Fruit fly (Drosophila melanogaster) whole organism, wandering third instar larva: ENCODE measurements around the gene nSyb.

Source experiments
- Abd-B ChIP-seq: fragments of >200 bp; optimal IDR thresholded peaks from 2 replicates; lab custom pipeline; 2017; ENCODE audit warnings: missing biosample characterization, missing genetic modification characterization
- CG9705 ChIP-seq: fragments of 200-800 bp; sonication (Bioruptor generic); optimal IDR thresholded peaks from 2 replicates; lab custom pipeline; 2018; ENCODE audit warnings: missing biosample characterization, mild to moderate bottlenecking, missing genetic modification characterization
- Dfd ChIP-seq: fragments of >200 bp; optimal IDR thresholded peaks from 2 replicates; lab custom pipeline; 2017; ENCODE audit warnings: missing biosample characterization, missing genetic modification characterization
- Dif ChIP-seq: fragments of 200-275, 200-300 bp; sonication (Bioruptor generic); optimal IDR thresholded peaks from 2 replicates; lab custom pipeline; 2018; ENCODE audit warnings: missing biosample characterization, missing genetic modification characterization; ENCODE audit not compliant: partially characterized antibody
- GATAd ChIP-seq: sonication (Bioruptor generic); optimal IDR thresholded peaks from 2 replicates; lab custom pipeline; 2016; ENCODE audit warnings: missing biosample characterization, missing genetic modification characterization
- HLH106 ChIP-seq: fragments of 200-800 bp; optimal IDR thresholded peaks from 3 replicates; lab custom pipeline; 2019; ENCODE audit warnings: missing biosample characterization, mild to moderate bottlenecking, missing genetic modification characterization, moderate library complexity
- Hnf4 ChIP-seq: fragments of 200-800 bp; sonication (Bioruptor generic); optimal IDR thresholded peaks from 2 replicates; lab custom pipeline; 2016; ENCODE audit warnings: missing biosample characterization, mild to moderate bottlenecking, missing genetic modification characterization
- Hr78 ChIP-seq: fragments of >200 bp; optimal IDR thresholded peaks from 2 replicates; lab custom pipeline; 2017; ENCODE audit warnings: missing biosample characterization, missing genetic modification characterization
- Hr83 ChIP-seq: fragments of 200-300 bp; sonication (Bioruptor generic); optimal IDR thresholded peaks from 2 replicates; lab custom pipeline; 2016; ENCODE audit warnings: missing biosample characterization, mild to moderate bottlenecking, missing genetic modification characterization, moderate library complexity; ENCODE audit not compliant: poor library complexity, severe bottlenecking
- Jra ChIP-seq: sonication (Bioruptor generic); optimal IDR thresholded peaks from 2 replicates; lab custom pipeline; 2016; ENCODE audit warnings: missing biosample characterization, missing genetic modification characterization
- Myc ChIP-seq: fragments of >200 bp; optimal IDR thresholded peaks from 2 replicates; lab custom pipeline; 2017
- N ChIP-seq: fragments of >200 bp; optimal IDR thresholded peaks from 2 replicates; lab custom pipeline; 2018; ENCODE audit warnings: missing biosample characterization, missing external identifiers, missing genetic modification characterization
- OdsH ChIP-seq: fragments of 200-800 bp; sonication (Bioruptor generic); optimal IDR thresholded peaks from 2 replicates; lab custom pipeline; 2016; ENCODE audit warnings: missing biosample characterization, mild to moderate bottlenecking, missing genetic modification characterization
- Rel ChIP-seq, 2 experiments: fragments of 200-800 bp; sonication (Bioruptor generic) in 1 of 2; optimal IDR thresholded peaks; 2 replicates in 1 of 2; 3 replicates in 1 of 2; lab custom pipeline; 2016 to 2019; ENCODE audit warnings: mild to moderate bottlenecking in 2 of 2, missing biosample characterization in 2 of 2, missing genetic modification characterization in 2 of 2, moderate library complexity in 1 of 2
- Sp1 ChIP-seq: fragments of 200-800 bp; sonication (Bioruptor generic); optimal IDR thresholded peaks from 3 replicates; lab custom pipeline; 2019; ENCODE audit warnings: missing biosample characterization, mild to moderate bottlenecking, missing genetic modification characterization, moderate library complexity
- Vsx2 ChIP-seq: fragments of 200-300, 225-300 bp; sonication (Bioruptor generic); optimal IDR thresholded peaks from 2 replicates; lab custom pipeline; 2018; ENCODE audit warnings: missing biosample characterization, missing genetic modification characterization; ENCODE audit not compliant: partially characterized antibody
- br ChIP-seq: fragments of 200-800 bp; sonication (Bioruptor generic); optimal IDR thresholded peaks from 2 replicates; lab custom pipeline; 2016; ENCODE audit warnings: missing biosample characterization, missing genetic modification characterization
- brk ChIP-seq: fragments of 200-800 bp; sonication (Bioruptor generic); optimal IDR thresholded peaks from 2 replicates; lab custom pipeline; 2016; ENCODE audit warnings: missing biosample characterization, mild to moderate bottlenecking, missing genetic modification characterization
- dl ChIP-seq, 2 experiments: fragments of 175-275, 200-275 bp in 1 of 2; fragments of 200-275 bp in 1 of 2; sonication (Bioruptor generic); optimal IDR thresholded peaks; lab custom pipeline; 2018; ENCODE audit warnings: mild to moderate bottlenecking in 2 of 2, missing biosample characterization in 2 of 2, missing genetic modification characterization in 2 of 2, moderate library complexity in 2 of 2; ENCODE audit not compliant: partially characterized antibody in 2 of 2, insufficient read depth in 1 of 2
- dmrt93B ChIP-seq: fragments of 200-800 bp; sonication (Bioruptor generic); optimal IDR thresholded peaks from 2 replicates; lab custom pipeline; 2018; ENCODE audit warnings: missing biosample characterization, mild to moderate bottlenecking, missing genetic modification characterization
- dsf ChIP-seq: sonication (Bioruptor generic); optimal IDR thresholded peaks from 2 replicates; lab custom pipeline; 2016; ENCODE audit warnings: missing biosample characterization, missing genetic modification characterization, borderline replicate concordance
- ey ChIP-seq: fragments of 200-800 bp; sonication (Bioruptor generic); optimal IDR thresholded peaks from 2 replicates; lab custom pipeline; 2016; ENCODE audit warnings: missing biosample characterization, missing genetic modification characterization
- fru ChIP-seq: fragments of 200-800 bp; sonication (Bioruptor generic); optimal IDR thresholded peaks from 3 replicates; lab custom pipeline; 2016; ENCODE audit warnings: missing biosample characterization, mild to moderate bottlenecking, missing genetic modification characterization
- h ChIP-seq: fragments of 200-800 bp; sonication (Bioruptor generic); optimal IDR thresholded peaks from 3 replicates; lab custom pipeline; 2016; ENCODE audit warnings: missing biosample characterization, mild to moderate bottlenecking, missing genetic modification characterization
- jim ChIP-seq: fragments of 175-275, 200-325 bp; sonication (Bioruptor generic); optimal IDR thresholded peaks from 2 replicates; lab custom pipeline; 2016; ENCODE audit warnings: missing biosample characterization, mild to moderate bottlenecking, missing genetic modification characterization
- lola ChIP-seq: fragments of >200 bp; optimal IDR thresholded peaks from 2 replicates; lab custom pipeline; 2017; ENCODE audit warnings: missing biosample characterization, missing genetic modification characterization
- pan ChIP-seq: fragments of >200 bp; optimal IDR thresholded peaks from 2 replicates; lab custom pipeline; 2017
- psq ChIP-seq: fragments of 200-800 bp; sonication (Bioruptor generic); optimal IDR thresholded peaks from 3 replicates; lab custom pipeline; 2017; ENCODE audit warnings: missing biosample characterization, mild to moderate bottlenecking, missing genetic modification characterization, moderate library complexity
- sage ChIP-seq: fragments of 200-800 bp; sonication (Bioruptor generic); optimal IDR thresholded peaks from 2 replicates; lab custom pipeline; 2016; ENCODE audit warnings: missing biosample characterization, mild to moderate bottlenecking, missing genetic modification characterization
- tai ChIP-seq: sonication (Bioruptor generic); optimal IDR thresholded peaks from 2 replicates; lab custom pipeline; 2016; ENCODE audit warnings: missing biosample characterization, missing genetic modification characterization
- usp ChIP-seq: fragments of >200 bp; optimal IDR thresholded peaks from 2 replicates; lab custom pipeline; 2017; ENCODE audit warnings: missing biosample characterization, missing genetic modification characterization
- woc ChIP-seq: sonication (Bioruptor generic); optimal IDR thresholded peaks from 2 replicates; lab custom pipeline; 2016; ENCODE audit warnings: missing biosample characterization, mild to moderate bottlenecking, missing genetic modification characterization

Gene nSyb

DNA sequence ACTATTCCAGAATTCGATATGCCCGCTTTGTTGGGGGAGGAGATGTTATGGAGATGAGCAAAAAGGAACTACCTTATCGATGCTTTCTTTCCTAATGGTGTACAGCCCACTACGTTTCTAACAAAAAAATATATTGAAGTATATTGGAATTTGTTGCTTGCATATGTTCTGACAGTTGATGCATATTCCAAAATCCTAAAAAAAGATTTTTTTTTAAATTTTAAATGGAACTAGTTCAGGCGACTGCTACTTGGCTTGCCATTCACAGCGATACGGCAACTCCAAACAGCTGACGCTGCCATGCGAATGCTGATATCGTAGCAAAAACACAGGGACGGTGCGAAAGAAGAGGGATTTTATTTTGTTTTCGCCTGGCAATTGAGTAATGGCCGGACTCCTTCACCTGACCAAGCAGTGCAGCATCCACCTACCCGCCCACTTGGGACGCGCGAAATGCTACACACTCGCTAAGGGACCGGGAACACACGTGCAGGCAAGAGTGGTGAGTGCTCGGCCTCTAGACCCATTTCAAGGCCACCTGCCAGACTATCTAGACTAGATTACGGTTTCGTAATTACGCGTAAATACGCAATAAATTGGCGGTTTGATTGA lies 19.3 kb downstream of the nSyb start, which contains the start of the genes CG13926, ABCB7 and CG33230 (continued):
- TF ChIP-seq jim (GFP tag; lab: Kevin White, UChicago) (no peak), br (GFP tag; lab: Kevin White, UChicago) (peak; percentile 8)

DNA sequence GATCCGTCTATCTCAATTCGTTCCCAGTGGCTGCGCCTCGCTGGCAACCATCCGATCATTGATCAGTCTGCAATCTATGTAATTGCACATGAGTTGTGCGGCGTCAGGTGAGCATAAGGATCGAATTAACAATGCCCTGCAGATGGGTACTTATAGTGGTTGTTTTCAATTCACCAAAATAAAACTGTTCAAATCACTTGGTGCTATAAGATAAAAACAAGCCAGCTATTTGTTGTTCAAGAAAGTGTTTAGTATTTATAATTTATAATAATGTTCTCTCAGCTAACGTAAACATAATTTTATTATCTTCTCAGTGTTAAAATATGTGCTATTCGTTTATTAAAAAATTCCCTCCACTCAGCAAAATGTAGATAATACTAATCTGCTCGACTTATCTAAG lies 21.9 kb downstream of the nSyb start, which contains the start of gene CG12105:
Gene CG12105, minus strand, starts transcription at position 101 of the 400 bp plus-strand sequence.
- TF ChIP-seq Hr83 (GFP tag; lab: Kevin White, UChicago): no peak
- no peak for TF ChIP-seq ey (GFP tag; lab: Kevin White, UChicago)
- no peak for TF ChIP-seq dmrt93B (GFP tag; lab: Kevin White, UChicago)
- no peak for TF ChIP-seq lola (GFP tag; lab: Kevin White, UChicago)
- no peak for TF ChIP-seq tai (GFP tag; lab: Kevin White, UChicago)
- no peak for TF ChIP-seq h
- no peak for TF ChIP-seq dl (GFP tag; optimal IDR thresholded peaks at IDR 0.05; lab: Kevin White, UChicago; ENCODE audit: insufficient read depth in 1 of 2, partially characterized antibody in 2 of 2)
- TF ChIP-seq jim (GFP tag; lab: Kevin White, UChicago): no peak
- no peak for TF ChIP-seq dsf
- no peak for TF ChIP-seq Jra
- TF ChIP-seq Sp1: no peak
- no peak for TF ChIP-seq sage (GFP tag; lab: Kevin White, UChicago)
- TF ChIP-seq fru (GFP tag; lab: Kevin White, UChicago): no peak
- TF ChIP-seq Rel (GFP tag; optimal IDR thresholded peaks at IDR 0.05; lab: Kevin White, UChicago): no peak
- no peak for TF ChIP-seq Rel (tag; optimal IDR thresholded peaks at IDR 0.05; lab: Kevin White, UChicago)
- no peak for TF ChIP-seq Hnf4 (GFP tag; lab: Kevin White, UChicago)
- no peak for TF ChIP-seq CG9705 (GFP tag; lab: Kevin White, UChicago)
- TF ChIP-seq Vsx2 (GFP tag; lab: Kevin White, UChicago): no peak
- TF ChIP-seq OdsH (GFP tag; lab: Kevin White, UChicago): no peak
- no peak for TF ChIP-seq Dif (GFP tag; lab: Kevin White, UChicago)
- no peak for TF ChIP-seq Dfd (GFP tag; lab: Kevin White, UChicago)

dm6 chr3L:1614465-1615084 lies 23.0 kb downstream of the nSyb start:
- no peak for TF ChIP-seq Hr78

DNA sequence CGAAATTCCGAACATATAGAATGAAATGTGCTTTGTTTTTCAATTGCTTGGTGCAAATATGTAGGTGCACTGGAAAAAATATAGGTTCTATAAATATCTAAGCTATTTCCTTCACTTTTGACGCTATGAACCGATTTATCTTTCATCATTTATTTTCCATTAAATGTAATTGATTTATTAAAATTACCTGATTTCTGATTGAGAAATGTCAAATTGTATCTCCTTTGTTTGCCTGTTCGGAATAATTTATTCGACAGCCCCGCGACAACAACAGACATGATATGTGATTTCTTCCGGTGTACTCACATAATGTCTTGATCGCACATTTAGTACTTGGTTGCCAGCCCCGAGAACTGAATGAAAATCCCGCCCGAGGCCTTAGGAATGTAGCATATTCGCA lies 27.9 kb downstream of the nSyb start:
- no peak for TF ChIP-seq Rel (GFP tag; optimal IDR thresholded peaks at IDR 0.05; lab: Kevin White, UChicago)
- TF ChIP-seq Rel (tag; optimal IDR thresholded peaks at IDR 0.05; lab: Kevin White, UChicago): no peak
- TF ChIP-seq jim (GFP tag; lab: Kevin White, UChicago): no peak
- TF ChIP-seq Sp1: no peak
- TF ChIP-seq dl (GFP tag; optimal IDR thresholded peaks at IDR 0.05; lab: Kevin White, UChicago; ENCODE audit: insufficient read depth in 1 of 2, partially characterized antibody in 2 of 2): no peak
- no peak for TF ChIP-seq pan (lab: Kevin White, UChicago)
- no peak for TF ChIP-seq OdsH (GFP tag; lab: Kevin White, UChicago)
- no peak for TF ChIP-seq woc (GFP tag; lab: Kevin White, UChicago)
- TF ChIP-seq Vsx2 (GFP tag; lab: Kevin White, UChicago): no peak
- no peak for TF ChIP-seq Myc
- TF ChIP-seq tai (GFP tag; lab: Kevin White, UChicago): no peak
- no peak for TF ChIP-seq psq (GFP tag; lab: Kevin White, UChicago)
- no peak for TF ChIP-seq Dif (GFP tag; lab: Kevin White, UChicago)
- TF ChIP-seq fru (GFP tag; lab: Kevin White, UChicago): no peak
- TF ChIP-seq Abd-B (GFP tag; lab: Kevin White, UChicago): no peak
- no peak for TF ChIP-seq GATAd (GFP tag; lab: Kevin White, UChicago)
- no peak for TF ChIP-seq sage (GFP tag; lab: Kevin White, UChicago)
- TF ChIP-seq usp (GFP tag; lab: Kevin White, UChicago): no peak
- no peak for TF ChIP-seq HLH106 (tag; lab: Kevin White, UChicago)

DNA sequence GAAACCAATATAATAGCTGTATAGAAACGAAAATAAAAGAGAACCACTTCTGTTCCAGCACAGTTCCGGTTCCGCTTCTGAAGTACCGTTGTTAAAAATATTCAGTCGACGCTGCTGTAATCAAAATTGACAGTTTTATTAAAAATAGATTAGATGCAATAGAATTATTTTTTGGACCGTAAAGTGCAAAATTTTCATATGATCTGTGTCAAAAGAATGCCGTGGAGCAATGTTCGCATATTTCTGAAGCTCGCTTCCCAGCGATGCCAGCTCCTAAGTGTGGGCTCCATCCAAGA lies 34.8 kb downstream of the nSyb start, which contains the start of the genes CG18170 and CG33791:
Gene CG18170, plus strand, starts transcription at position 122 of the 296 bp plus-strand sequence.
Gene CG33791, plus strand, starts transcription at position 122 of the 296 bp plus-strand sequence.
- TF ChIP-seq brk (GFP tag; lab: Kevin White, UChicago) (no peak), Dfd (GFP tag; lab: Kevin White, UChicago) (no peak), Abd-B (GFP tag; lab: Kevin White, UChicago) (no peak), dsf (no peak), N (GFP tag; lab: Kevin White, UChicago) (no peak), psq (GFP tag; lab: Kevin White, UChicago) (no peak), usp (GFP tag; lab: Kevin White, UChicago) (no peak), Hr83 (GFP tag; lab: Kevin White, UChicago) (no peak), pan (lab: Kevin White, UChicago) (no peak), Vsx2 (GFP tag; lab: Kevin White, UChicago) (no peak), dl (GFP tag; optimal IDR thresholded peaks at IDR 0.05; lab: Kevin White, UChicago; ENCODE audit: insufficient read depth in 1 of 2, partially characterized antibody in 2 of 2) (no peak), fru (GFP tag; lab: Kevin White, UChicago) (no peak), lola (GFP tag; lab: Kevin White, UChicago) (no peak), CG9705 (GFP tag; lab: Kevin White, UChicago) (no peak), OdsH (GFP tag; lab: Kevin White, UChicago) (no peak)
- TF ChIP-seq, all 38 proteins: peak for 0
